Worm (Caenorhabditis elegans): ENCODE measurements around the gene C16C8.8.

- TF ChIP-seq Y22D7AL.16 (tag; optimal IDR thresholded peaks at IDR 0.05) (no peak), elt-2 (tag; optimal IDR thresholded peaks at IDR 0.05) (no peak)
Observed at ce11 chrII:3447906-3448305, 13.6 kb downstream of the C16C8.8 start, which contains the start of gene C16C8.21.

Measured in whole organism, late embryonic.